Fruit fly (Drosophila melanogaster) Kc167 (cell line): ENCODE measurements around the gene Dredd.

Experiments used
- h ChIP-seq: fragments of >200 bp; optimal IDR thresholded peaks from 3 replicates; lab custom pipeline; 2018; ENCODE audit warnings: missing external identifiers
- psq ChIP-seq: fragments of >200 bp; optimal IDR thresholded peaks from 2 replicates; lab custom pipeline; 2017; ENCODE audit warnings: missing external identifiers

DNA sequence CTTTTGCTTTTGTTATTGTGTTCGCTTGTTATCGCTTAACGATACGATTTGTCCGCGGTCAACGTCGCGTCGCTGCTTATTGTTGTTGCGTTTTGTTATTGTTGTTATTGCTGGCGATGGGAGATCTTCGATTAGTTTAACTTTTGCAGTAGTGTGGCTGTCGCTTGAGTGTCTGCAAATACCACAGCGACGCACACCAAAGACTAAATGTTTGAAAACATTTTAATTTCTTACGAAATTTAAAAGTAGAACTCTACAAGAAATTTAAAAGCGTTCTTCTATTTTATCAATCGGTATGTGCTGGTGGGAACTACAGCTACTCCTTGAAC, 15.3 kb downstream of the Dredd start, which contains the start of gene spdi:
- TF ChIP-seq h (lab: Kevin White, UChicago): no peak
- no peak for TF ChIP-seq psq (lab: Kevin White, UChicago)
